Fruit fly (Drosophila melanogaster): ENCODE results near the gene Nt5a.
A peak's percentile ranks its signal among the peaks of the same experiment; 100 is the strongest.

The Nt5a gene

DNA sequence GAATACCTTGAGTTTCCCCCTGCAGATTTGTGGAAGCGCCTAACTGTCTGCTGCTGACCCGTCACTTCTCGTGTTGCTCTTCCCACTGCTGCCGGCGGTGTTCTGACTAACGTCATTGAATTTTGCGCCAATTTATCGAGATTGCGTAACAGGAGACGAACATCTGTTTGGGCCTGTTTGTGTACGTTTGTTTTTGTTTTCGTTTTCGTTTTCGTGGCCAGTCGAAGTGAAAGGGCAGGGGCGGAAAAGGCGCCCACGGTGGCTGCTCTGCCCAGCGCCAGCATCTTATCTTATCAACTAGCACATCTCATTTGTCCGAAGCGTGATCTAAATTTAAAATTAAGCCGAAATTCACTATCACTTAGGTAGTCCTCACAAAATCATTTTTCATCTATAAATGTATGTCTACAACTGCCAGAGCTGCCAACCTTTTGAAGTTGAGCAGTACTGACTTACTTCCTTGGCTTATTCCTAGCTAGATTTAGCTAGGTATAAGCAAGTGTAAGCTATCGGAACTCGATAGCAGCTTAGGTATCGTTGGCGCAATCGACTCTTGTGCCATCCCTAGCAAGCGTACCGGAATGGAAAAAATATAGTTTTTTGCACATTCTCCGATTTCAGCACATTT lies at the start of gene Nt5a, which contains the start of gene Ctr9 (continued):
- TF ChIP-seq CG13287 (GFP tag; IDR thresholded peaks at IDR 0.05; ENCODE audit: partially characterized antibody): peak; percentile 87
- peak; percentile 88 for TF ChIP-seq CG9932 (GFP tag; IDR thresholded peaks at IDR 0.05)
- peak in 1 of 3 experiments; percentile 16 for TF ChIP-seq lola (GFP tag; optimal IDR thresholded peaks at IDR 0.05)
- 0 out of 3 replicates have a peak, but pooled peaks have one; percentile 36 for TF ChIP-seq zfh1 (GFP tag; IDR thresholded peaks at IDR 0.05)
- TF ChIP-seq ken (GFP tag; IDR thresholded peaks at IDR 0.05): 0 out of 3 replicates have a peak, but pooled peaks have one; percentile 56
- no peak for TF ChIP-seq Sox102F (GFP tag; optimal IDR thresholded peaks at IDR 0.05)
- TF ChIP-seq Dip2 (GFP tag; IDR thresholded peaks at IDR 0.05): no peak
- TF ChIP-seq lmd (GFP tag; IDR thresholded peaks at IDR 0.05): no peak; the same call in 1 of the 2 replicates
- peak; percentile 82 for TF ChIP-seq CG12769 (tag; optimal IDR thresholded peaks at IDR 0.05)
- no peak for TF ChIP-seq oc (tag; optimal IDR thresholded peaks at IDR 0.05)
- TF ChIP-seq CG10462 (GFP tag; optimal IDR thresholded peaks at IDR 0.05): no peak
- peak in 1 of 2 experiments; percentile 48 for TF ChIP-seq Hr51 (GFP tag; optimal IDR thresholded peaks at IDR 0.05)
- TF ChIP-seq repo (GFP tag; optimal IDR thresholded peaks at IDR 0.05): peak; percentile 40
- TF ChIP-seq ftz-f1 (GFP tag; optimal IDR thresholded peaks at IDR 0.05): peak; percentile 33
- TF ChIP-seq CG7271 (tag; optimal IDR thresholded peaks at IDR 0.05): no peak
- peak; percentile 88 for TF ChIP-seq Opbp (GFP tag; IDR thresholded peaks at IDR 0.05; ENCODE audit: partially characterized antibody)
- TF ChIP-seq nerfin-2 (GFP tag; IDR thresholded peaks at IDR 0.05; ENCODE audit: partially characterized antibody): peak; percentile 49
- TF ChIP-seq vnd (GFP tag; IDR thresholded peaks at IDR 0.05; ENCODE audit: partially characterized antibody): no peak
- no peak for TF ChIP-seq CG6765 (GFP tag; optimal IDR thresholded peaks at IDR 0.05)
- TF ChIP-seq CG10431 (GFP tag; optimal IDR thresholded peaks at IDR 0.05): no peak
- peak; percentile 65 for TF ChIP-seq CG32532 (GFP tag; IDR thresholded peaks at IDR 0.05)
- peak; percentile 94 for TF ChIP-seq pzg (GFP tag; optimal IDR thresholded peaks at IDR 0.05)
- peak; percentile 37 for TF ChIP-seq CG17186 (GFP tag; optimal IDR thresholded peaks at IDR 0.05)
- TF ChIP-seq CG3995 (GFP tag; optimal IDR thresholded peaks at IDR 0.05): peak; percentile 42
- TF ChIP-seq unpg (GFP tag; optimal IDR thresholded peaks at IDR 0.05): no peak
- peak; percentile 52 for TF ChIP-seq CG12155 (GFP tag; optimal IDR thresholded peaks at IDR 0.05)
- no peak for TF ChIP-seq CG17568 (GFP tag; optimal IDR thresholded peaks at IDR 0.05)
- TF ChIP-seq NfI (GFP tag; optimal IDR thresholded peaks at IDR 0.05): peak; percentile 66
- peak; percentile 43 for TF ChIP-seq gfzf (GFP tag; optimal IDR thresholded peaks at IDR 0.05)
- peak in 1 of 2 experiments; percentile 26 for TF ChIP-seq bsh (GFP tag; optimal IDR thresholded peaks at IDR 0.05)
- peak; percentile 73 for TF ChIP-seq ssp (GFP tag; IDR thresholded peaks at IDR 0.05)
- peak; percentile 57 for TF ChIP-seq zen2 (GFP tag; IDR thresholded peaks at IDR 0.05; ENCODE audit: partially characterized antibody)
- peak; percentile 62 for TF ChIP-seq CoRest (tag; optimal IDR thresholded peaks at IDR 0.05)
- TF ChIP-seq ci (GFP tag; IDR thresholded peaks at IDR 0.05): peak; percentile 67; the same call in 2 of the 3 replicates
- peak; percentile 38 for TF ChIP-seq ind (GFP tag; optimal IDR thresholded peaks at IDR 0.05)
- peak; percentile 27 for TF ChIP-seq CG4282 (GFP tag; optimal IDR thresholded peaks at IDR 0.05)
- TF ChIP-seq CG17361 (GFP tag; IDR thresholded peaks at IDR 0.05): no peak; the same call in 2 of the 3 replicates
- no peak for TF ChIP-seq CG4707 (GFP tag; optimal IDR thresholded peaks at IDR 0.05)
- no peak for TF ChIP-seq E2f1 (GFP tag; IDR thresholded peaks at IDR 0.05)
- peak; percentile 81 for TF ChIP-seq bbx (GFP tag; IDR thresholded peaks at IDR 0.05; ENCODE audit: partially characterized antibody)
- TF ChIP-seq HHEX (GFP tag; optimal IDR thresholded peaks at IDR 0.05): peak; percentile 8
- peak in 1 of 2 experiments; percentile 34 for TF ChIP-seq tll (GFP tag; optimal IDR thresholded peaks at IDR 0.05)
- TF ChIP-seq Nf-YB (GFP tag; optimal IDR thresholded peaks at IDR 0.05): peak; percentile 8
- no peak for TF ChIP-seq D19A (tag; optimal IDR thresholded peaks at IDR 0.05)
- peak; percentile 41 for TF ChIP-seq Atf3 (GFP tag; optimal IDR thresholded peaks at IDR 0.05)
- peak; percentile 52 for TF ChIP-seq CG7786 (GFP tag; optimal IDR thresholded peaks at IDR 0.05)
- TF ChIP-seq Vsx1 (GFP tag; optimal IDR thresholded peaks at IDR 0.05): no peak
